Worm (Caenorhabditis elegans): ENCODE data around the gene F13E9.15.
A peak's percentile ranks its signal among the peaks of the same experiment; 100 is the strongest.

F13E9.15 gene

DNA sequence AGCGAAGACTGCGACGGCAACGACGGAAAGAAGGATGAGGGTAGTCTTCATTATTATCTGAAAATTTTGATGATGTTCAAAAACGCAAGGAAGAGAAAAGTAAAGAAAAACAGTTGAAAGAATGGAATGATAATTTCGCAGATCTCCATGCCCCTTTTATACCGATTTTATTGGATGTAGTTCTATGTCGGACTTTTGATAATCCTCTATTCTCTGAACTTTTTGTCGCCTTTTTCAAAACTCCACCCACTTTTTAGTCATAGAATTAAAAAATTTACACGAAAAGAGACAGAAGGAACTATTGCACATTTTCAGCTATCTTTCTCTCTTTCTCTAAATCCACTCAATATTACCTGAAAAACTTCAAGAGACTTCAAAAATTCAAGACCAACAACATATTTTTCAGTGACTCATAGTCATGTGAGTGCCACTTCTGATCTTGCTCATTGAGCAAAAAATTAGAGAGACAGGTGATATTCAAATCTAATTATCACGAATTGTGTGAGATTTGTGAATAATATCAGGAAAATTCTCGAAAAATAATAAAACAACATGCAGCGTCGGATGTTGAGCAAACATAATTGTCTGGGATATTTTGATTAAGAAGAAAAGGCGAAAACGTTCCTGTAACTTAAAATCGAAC lies at the start of gene F13E9.15:
Gene F13E9.15, minus strand, starts transcription at position 51 of the 643 bp plus-strand sequence.
- TF ChIP-seq ztf-11 (tag; optimal IDR thresholded peaks at IDR 0.05) = no peak
- no peak for TF ChIP-seq elt-3 (tag; optimal IDR thresholded peaks at IDR 0.05)
- no peak for TF ChIP-seq tbx-2 (tag; optimal IDR thresholded peaks at IDR 0.05)
- no peak for TF ChIP-seq fkh-2 (tag; optimal IDR thresholded peaks at IDR 0.05)
- no peak for TF ChIP-seq ama-1 (optimal IDR thresholded peaks at IDR 0.05)
- no peak for TF ChIP-seq unc-62 (GFP tag; optimal IDR thresholded peaks at IDR 0.05)
- no peak for TF ChIP-seq egl-27 (tag; optimal IDR thresholded peaks at IDR 0.05)
- TF ChIP-seq nhr-12 (tag; optimal IDR thresholded peaks at IDR 0.05) = no peak
- TF ChIP-seq lin-39 (tag; optimal IDR thresholded peaks at IDR 0.05) = no peak
- no peak for TF ChIP-seq pqm-1 (tag; optimal IDR thresholded peaks at IDR 0.05)
- TF ChIP-seq nhr-77 (tag; optimal IDR thresholded peaks at IDR 0.05) = no peak
- TF ChIP-seq mdl-1 (tag; optimal IDR thresholded peaks at IDR 0.05) = no peak
- no peak for TF ChIP-seq jun-1 (tag; optimal IDR thresholded peaks at IDR 0.05)

DNA sequence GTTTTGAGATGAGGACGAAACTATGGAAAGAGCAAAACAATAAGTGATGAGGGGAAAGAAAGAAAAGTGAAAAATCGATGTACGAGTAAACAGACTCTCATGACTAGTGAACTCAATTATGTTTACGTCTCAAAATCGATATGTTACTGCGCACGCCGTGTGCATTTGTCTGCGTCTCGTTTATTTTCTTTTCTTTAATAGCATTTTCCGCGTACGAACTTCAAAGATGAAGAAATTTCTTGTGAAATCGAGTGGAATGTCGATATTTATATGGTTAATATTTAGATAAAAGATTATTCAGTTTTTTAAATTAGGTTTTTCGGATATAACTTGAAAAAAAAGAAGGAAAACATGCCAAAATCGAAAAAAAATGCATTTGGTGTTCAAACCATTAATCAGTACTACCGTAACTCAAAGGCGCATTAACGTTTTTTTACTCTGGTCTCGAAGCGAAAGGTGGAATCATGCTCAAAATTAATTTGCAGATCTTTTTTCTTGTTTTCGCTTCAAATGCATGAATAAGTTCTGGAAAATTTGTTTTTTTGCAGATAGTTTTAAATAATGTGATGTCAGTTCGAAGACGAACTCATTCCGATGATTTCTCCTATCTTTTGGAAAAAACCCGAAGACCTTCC lies 47.4 kb upstream of the F13E9.15 start, which contains the start of gene fic-1:
Gene fic-1, plus strand, starts transcription at position 549 of the 635 bp plus-strand sequence.
- TF ChIP-seq lsy-12 (tag; optimal IDR thresholded peaks at IDR 0.05) (peak; percentile 4), eor-1 (tag; optimal IDR thresholded peaks at IDR 0.05) (peak in 1 of 2 experiments; percentile 12), nhr-237 (tag; optimal IDR thresholded peaks at IDR 0.05) (no peak), ceh-28 (tag; optimal IDR thresholded peaks at IDR 0.05) (peak; percentile 91), snpc-4 (tag; optimal IDR thresholded peaks at IDR 0.05) (peak; percentile 73), fkh-10 (GFP tag; optimal IDR thresholded peaks at IDR 0.05) (peak; percentile 94), pqm-1 (tag; optimal IDR thresholded peaks at IDR 0.05) (peak; percentile 34), ama-1 (optimal IDR thresholded peaks at IDR 0.05) (no peak), sea-2 (GFP tag; optimal IDR thresholded peaks at IDR 0.05) (peak; percentile 78), nhr-23 (tag; optimal IDR thresholded peaks at IDR 0.05) (no peak), nfya-1 (tag; optimal IDR thresholded peaks at IDR 0.05; ENCODE audit: insufficient read depth) (peak; percentile 82), pha-4 (tag; optimal IDR thresholded peaks at IDR 0.05) (peak; percentile 92), lin-15B (tag; optimal IDR thresholded peaks at IDR 0.05) (peak; percentile 51), fos-1 (tag; optimal IDR thresholded peaks at IDR 0.05) (no peak), elt-2 (tag; optimal IDR thresholded peaks at IDR 0.05) (peak; percentile 28), jun-1 (tag; optimal IDR thresholded peaks at IDR 0.05) (no peak), skn-1 (tag; optimal IDR thresholded peaks at IDR 0.05) (peak; percentile 16), elt-1 (tag; optimal IDR thresholded peaks at IDR 0.05) (no peak), R02D3.7 (tag; optimal IDR thresholded peaks at IDR 0.05) (peak; percentile 15), fkh-2 (tag; optimal IDR thresholded peaks at IDR 0.05) (peak; percentile 11), egl-5 (tag; optimal IDR thresholded peaks at IDR 0.05) (peak; percentile 60)

DNA sequence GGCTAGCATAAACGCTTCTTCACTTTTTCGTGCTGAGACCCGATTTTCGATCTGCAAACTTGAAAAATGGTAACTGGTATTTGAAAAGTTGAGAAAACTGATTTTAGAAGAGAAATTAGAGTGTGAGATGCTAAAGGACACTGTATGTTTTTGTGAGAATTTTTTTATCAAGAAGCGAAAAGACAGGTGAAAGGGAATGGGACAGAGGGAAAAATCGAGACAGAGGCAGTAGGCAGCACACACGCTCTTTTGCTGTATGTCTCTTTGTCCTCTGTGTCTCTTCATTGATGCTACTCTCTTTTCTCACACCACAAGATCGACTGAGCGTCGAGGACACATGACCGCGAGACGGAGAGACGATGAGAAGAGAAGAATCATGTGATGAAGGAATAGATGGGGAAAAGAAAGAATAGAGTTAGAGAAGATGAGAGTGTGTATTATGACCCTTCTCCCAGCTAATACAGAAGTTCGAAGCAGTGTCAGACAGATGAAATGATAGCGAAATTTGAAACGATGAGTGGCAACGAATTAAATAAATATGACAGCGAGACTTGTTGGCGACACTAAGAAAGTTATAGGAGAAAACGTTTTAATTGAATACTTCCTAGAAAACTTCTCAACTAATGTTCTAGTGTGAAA lies 46.3 kb upstream of the F13E9.15 start, which contains the start of gene lgg-2:
Gene lgg-2, minus strand, starts transcription at position 51 of the 639 bp plus-strand sequence.
- TF ChIP-seq egl-5 (tag; optimal IDR thresholded peaks at IDR 0.05) = peak; percentile 74
- peak; percentile 93 for TF ChIP-seq ceh-28 (tag; optimal IDR thresholded peaks at IDR 0.05)
- TF ChIP-seq jun-1 (tag; optimal IDR thresholded peaks at IDR 0.05) = peak; percentile 95
- peak; percentile 95 for TF ChIP-seq pha-4 (tag; optimal IDR thresholded peaks at IDR 0.05)
- peak; percentile 94 for TF ChIP-seq unc-62 (GFP tag; optimal IDR thresholded peaks at IDR 0.05)
- TF ChIP-seq nhr-77 (tag; optimal IDR thresholded peaks at IDR 0.05) = no peak
- TF ChIP-seq nhr-11 (tag; optimal IDR thresholded peaks at IDR 0.05) = peak; percentile 90
- TF ChIP-seq ztf-11 (tag; optimal IDR thresholded peaks at IDR 0.05) = no peak
- peak; percentile 30 for TF ChIP-seq mml-1 (tag; optimal IDR thresholded peaks at IDR 0.05)
- TF ChIP-seq fkh-10 (GFP tag; optimal IDR thresholded peaks at IDR 0.05) = peak; percentile 44
- peak in 1 of 2 experiments; percentile 63 for TF ChIP-seq eor-1 (tag; optimal IDR thresholded peaks at IDR 0.05)
- TF ChIP-seq sea-2 (GFP tag; optimal IDR thresholded peaks at IDR 0.05) = no peak
- TF ChIP-seq lin-39 (tag; optimal IDR thresholded peaks at IDR 0.05) = peak; percentile 67
- TF ChIP-seq pqm-1 (tag; optimal IDR thresholded peaks at IDR 0.05) = peak; percentile 93
- no peak for TF ChIP-seq aly-2 (tag; optimal IDR thresholded peaks at IDR 0.05)
- TF ChIP-seq nhr-237 (tag; optimal IDR thresholded peaks at IDR 0.05) = no peak
- TF ChIP-seq elt-1 (tag; optimal IDR thresholded peaks at IDR 0.05) = peak; percentile 88
- TF ChIP-seq mdl-1 (tag; optimal IDR thresholded peaks at IDR 0.05) = peak; percentile 90
- TF ChIP-seq lsy-12 (tag; optimal IDR thresholded peaks at IDR 0.05) = peak; percentile 94
- no peak for TF ChIP-seq nhr-67 (tag; optimal IDR thresholded peaks at IDR 0.05)
- no peak for TF ChIP-seq nhr-12 (tag; optimal IDR thresholded peaks at IDR 0.05)
- TF ChIP-seq hmg-11 (tag; optimal IDR thresholded peaks at IDR 0.05) = peak; percentile 78
- TF ChIP-seq ceh-16 (tag; optimal IDR thresholded peaks at IDR 0.05) = no peak
- peak; percentile 95 for TF ChIP-seq nhr-43 (tag; optimal IDR thresholded peaks at IDR 0.05; ENCODE audit: poor library complexity, severe bottlenecking)
- TF ChIP-seq nhr-76 (tag; optimal IDR thresholded peaks at IDR 0.05) = no peak
- TF ChIP-seq elt-3 (tag; optimal IDR thresholded peaks at IDR 0.05) = peak in 2 of 3 experiments; percentile 33 to 49
- TF ChIP-seq fos-1 (tag; optimal IDR thresholded peaks at IDR 0.05) = peak; percentile 79
- peak; percentile 78 for TF ChIP-seq snpc-4 (tag; optimal IDR thresholded peaks at IDR 0.05)
- TF ChIP-seq fkh-2 (tag; optimal IDR thresholded peaks at IDR 0.05) = no peak
- peak; percentile 92 for TF ChIP-seq nfya-1 (tag; optimal IDR thresholded peaks at IDR 0.05; ENCODE audit: insufficient read depth)
- peak; percentile 82 for TF ChIP-seq lin-15B (tag; optimal IDR thresholded peaks at IDR 0.05)
- TF ChIP-seq ama-1 (optimal IDR thresholded peaks at IDR 0.05) = peak; percentile 73
- TF ChIP-seq daf-12 (tag; optimal IDR thresholded peaks at IDR 0.05) = no peak
- TF ChIP-seq tbx-2 (tag; optimal IDR thresholded peaks at IDR 0.05) = peak; percentile 88
- TF ChIP-seq zag-1 (tag; optimal IDR thresholded peaks at IDR 0.05) = no peak
- peak; percentile 93 for TF ChIP-seq ztf-4 (tag; optimal IDR thresholded peaks at IDR 0.05)
- peak; percentile 87 for TF ChIP-seq egl-27 (tag; optimal IDR thresholded peaks at IDR 0.05)
- TF ChIP-seq skn-1 (tag; optimal IDR thresholded peaks at IDR 0.05) = peak; percentile 30
